Worm (Caenorhabditis elegans): ENCODE results near the gene F49F1.12.

Gene F49F1.12

ce11 chrIV:4093087-4093486, 49.8 kb downstream of the F49F1.12 start:
- peak; percentile 3 for TF ChIP-seq nhr-90 (tag; optimal IDR thresholded peaks at IDR 0.05)
- TF ChIP-seq lin-35 (GFP tag; optimal IDR thresholded peaks at IDR 0.05): peak in 1 of 3 experiments; percentile 37
- peak; percentile 19 for TF ChIP-seq ztf-26 (tag; optimal IDR thresholded peaks at IDR 0.05)
- TF ChIP-seq ztf-18 (tag; optimal IDR thresholded peaks at IDR 0.05): peak; percentile 0
- TF ChIP-seq lin-40 (tag; optimal IDR thresholded peaks at IDR 0.05): peak; percentile 73
- TF ChIP-seq C06A6.2 (GFP tag; conservative IDR thresholded peaks at IDR 0.05): peak; percentile 42; the same call in 1 of the 2 replicates
- TF ChIP-seq let-607 (tag; optimal IDR thresholded peaks at IDR 0.05): peak; percentile 6 to 56
- TF ChIP-seq snpc-3.4 (tag; optimal IDR thresholded peaks at IDR 0.05): no peak
- TF ChIP-seq pbrm-1 (GFP tag; IDR thresholded peaks at IDR 0.05): peak; percentile 65; the same call in 1 of the 2 replicates
- peak; percentile 72 for TF ChIP-seq K12H6.12 (tag; optimal IDR thresholded peaks at IDR 0.05)
- no peak for TF ChIP-seq lin-26 (GFP tag; IDR thresholded peaks at IDR 0.05)
- TF ChIP-seq attf-5 (GFP tag; optimal IDR thresholded peaks at IDR 0.05): peak; percentile 81
- TF ChIP-seq hmg-1.2 (GFP tag; IDR thresholded peaks at IDR 0.05): peak; percentile 92
- TF ChIP-seq ets-4 (GFP tag; optimal IDR thresholded peaks at IDR 0.05): no peak
- TF ChIP-seq ceh-27 (GFP tag; optimal IDR thresholded peaks at IDR 0.05): peak; percentile 41
- no peak for TF ChIP-seq ama-1 (optimal IDR thresholded peaks at IDR 0.05)
- TF ChIP-seq ama-1 (GFP tag; optimal IDR thresholded peaks at IDR 0.05): no peak
- TF ChIP-seq B0336.3 (GFP tag; IDR thresholded peaks at IDR 0.05): peak; percentile 54; the same call in 1 of the 2 replicates
- peak; percentile 10 for TF ChIP-seq tbp1 (GFP tag; optimal IDR thresholded peaks at IDR 0.05)
- peak; percentile 65 for TF ChIP-seq ZK185.1 (tag; optimal IDR thresholded peaks at IDR 0.05; ENCODE audit: poor library complexity, severe bottlenecking)
- TF ChIP-seq atf-7 (tag; optimal IDR thresholded peaks at IDR 0.05): peak; percentile 73
- peak; percentile 3 for TF ChIP-seq lin-54 (GFP tag; optimal IDR thresholded peaks at IDR 0.05)
- TF ChIP-seq mcd-1 (GFP tag; IDR thresholded peaks at IDR 0.05): peak; percentile 56
- TF ChIP-seq zfh-2 (GFP tag; conservative IDR thresholded peaks at IDR 0.05): peak; percentile 95
- peak; percentile 44 for TF ChIP-seq somi-1 (GFP tag; optimal IDR thresholded peaks at IDR 0.05)
- TF ChIP-seq snpc-4 (GFP tag; optimal IDR thresholded peaks at IDR 0.05): no peak
- peak in 2 of 4 experiments; percentile 24 to 31 for TF ChIP-seq snpc-4 (tag; optimal IDR thresholded peaks at IDR 0.05)
- TF ChIP-seq zim-3 (tag; optimal IDR thresholded peaks at IDR 0.05): no peak
- no peak for TF ChIP-seq let-526 (GFP tag; IDR thresholded peaks at IDR 0.05)
- TF ChIP-seq cebp-1 (GFP tag; IDR thresholded peaks at IDR 0.05): no peak
- TF ChIP-seq cebp-1 (tag; optimal IDR thresholded peaks at IDR 0.05): peak; percentile 84
- peak; percentile 48 for TF ChIP-seq nhr-80 (tag; optimal IDR thresholded peaks at IDR 0.05)
- TF ChIP-seq nfyb-1 (GFP tag; IDR thresholded peaks at IDR 0.05): peak; percentile 76

Measured in whole organism, young adult.